Fruit fly (Drosophila melanogaster): ENCODE data around the gene gammaSnap2.

gammaSnap2 gene

dm6 chr3R:10093252-10094030 is 27.8 kb downstream of the gammaSnap2 start:
- TF ChIP-seq Myc (optimal IDR thresholded peaks at IDR 0.05): no peak
- TF ChIP-seq h (optimal IDR thresholded peaks at IDR 0.05): no peak
- no peak for TF ChIP-seq insv (optimal IDR thresholded peaks at IDR 0.05)
- no peak for TF ChIP-seq Sin3A (optimal IDR thresholded peaks at IDR 0.05)
- no peak for TF ChIP-seq ttk (optimal IDR thresholded peaks at IDR 0.05)
- TF ChIP-seq psq (optimal IDR thresholded peaks at IDR 0.05): no peak

- TF ChIP-seq Myc (optimal IDR thresholded peaks at IDR 0.05): no peak
- TF ChIP-seq ttk (optimal IDR thresholded peaks at IDR 0.05): no peak
- TF ChIP-seq psq (optimal IDR thresholded peaks at IDR 0.05): no peak
- no peak for TF ChIP-seq h (optimal IDR thresholded peaks at IDR 0.05)
- TF ChIP-seq insv (optimal IDR thresholded peaks at IDR 0.05): no peak
- TF ChIP-seq Sin3A (optimal IDR thresholded peaks at IDR 0.05): no peak
Measured at dm6 chr3R:10091513-10091912, 29.7 kb downstream of the gammaSnap2 start.

DNA sequence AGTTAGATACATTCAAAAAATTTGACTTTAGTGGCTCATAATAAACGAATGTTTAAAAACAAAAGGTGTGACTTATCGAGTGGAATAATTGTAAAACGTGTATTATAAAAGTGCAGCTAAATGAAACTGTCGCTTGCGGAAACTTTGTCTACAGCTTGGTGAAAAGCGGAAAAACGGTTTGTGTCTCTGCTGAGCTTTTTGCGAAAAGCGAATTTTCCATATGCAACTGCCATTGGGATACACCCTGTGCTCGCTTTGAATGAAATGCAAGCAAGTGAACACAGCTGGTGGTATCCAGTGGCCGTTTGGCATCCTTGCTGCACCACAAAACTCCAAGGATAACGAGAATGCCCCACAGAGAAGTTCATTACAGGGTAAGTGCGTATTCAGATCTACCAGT is 30.3 kb downstream of the gammaSnap2 start:
- TF ChIP-seq h (optimal IDR thresholded peaks at IDR 0.05) (no peak), ttk (optimal IDR thresholded peaks at IDR 0.05) (no peak), Sin3A (optimal IDR thresholded peaks at IDR 0.05) (no peak), insv (optimal IDR thresholded peaks at IDR 0.05) (no peak), Myc (optimal IDR thresholded peaks at IDR 0.05) (no peak), psq (optimal IDR thresholded peaks at IDR 0.05) (no peak)

DNA sequence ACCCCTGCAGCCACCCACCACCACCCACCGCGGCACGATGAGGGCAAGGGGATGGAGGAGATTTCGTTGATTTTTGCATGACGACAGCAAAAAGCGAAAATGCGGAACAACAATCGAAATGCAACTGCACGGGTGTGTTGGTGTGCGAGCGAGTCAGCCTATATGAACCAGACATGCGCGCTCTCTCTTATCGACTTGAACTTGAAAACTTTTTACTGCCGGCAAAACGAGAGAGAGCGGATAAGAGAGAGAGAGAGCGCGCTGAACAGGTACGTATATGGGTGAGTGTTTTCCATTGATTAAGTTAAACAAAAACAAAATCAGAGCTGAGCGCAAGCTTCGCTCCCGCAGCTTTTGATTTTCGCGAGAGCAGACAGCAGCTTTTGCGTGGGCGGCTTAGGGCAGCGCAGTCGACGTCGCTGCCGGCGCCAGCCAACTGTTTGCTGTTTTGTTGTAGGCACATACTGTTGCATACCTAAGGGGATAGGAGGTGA is 32.0 kb downstream of the gammaSnap2 start:
- TF ChIP-seq psq (optimal IDR thresholded peaks at IDR 0.05) (no peak), Sin3A (optimal IDR thresholded peaks at IDR 0.05) (no peak), h (optimal IDR thresholded peaks at IDR 0.05) (no peak), Myc (optimal IDR thresholded peaks at IDR 0.05) (no peak), ttk (optimal IDR thresholded peaks at IDR 0.05) (no peak), insv (optimal IDR thresholded peaks at IDR 0.05) (no peak)

dm6 chr3R:10087206-10087927 is 33.8 kb downstream of the gammaSnap2 start:
- TF ChIP-seq Sin3A (optimal IDR thresholded peaks at IDR 0.05) (no peak), insv (optimal IDR thresholded peaks at IDR 0.05) (no peak), ttk (optimal IDR thresholded peaks at IDR 0.05) (no peak), h (optimal IDR thresholded peaks at IDR 0.05) (no peak), psq (optimal IDR thresholded peaks at IDR 0.05) (no peak), Myc (optimal IDR thresholded peaks at IDR 0.05) (no peak)

DNA sequence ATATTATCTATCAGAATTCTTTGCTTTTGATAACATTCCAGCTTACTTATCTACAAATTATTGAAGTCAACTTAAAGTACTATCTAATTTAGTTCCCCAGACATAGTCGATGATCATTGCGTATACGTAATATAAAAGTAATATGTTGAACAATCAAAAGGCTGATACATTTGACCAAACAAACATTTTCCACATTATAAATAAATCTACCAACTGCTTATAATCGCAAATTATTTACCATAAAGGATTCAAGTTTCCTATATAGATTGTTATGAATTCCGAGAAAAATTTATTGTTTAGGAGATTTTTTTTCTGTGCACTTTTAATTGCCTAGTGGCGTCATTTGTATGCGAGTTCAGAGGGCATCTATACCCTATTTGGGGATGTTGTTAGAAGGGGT is 34.5 kb downstream of the gammaSnap2 start:
- TF ChIP-seq Sin3A (optimal IDR thresholded peaks at IDR 0.05) (no peak), h (optimal IDR thresholded peaks at IDR 0.05) (no peak), insv (optimal IDR thresholded peaks at IDR 0.05) (no peak)

dm6 chr3R:10086222-10086621 is 35.0 kb downstream of the gammaSnap2 start:
- TF ChIP-seq Sin3A (optimal IDR thresholded peaks at IDR 0.05) (no peak), insv (optimal IDR thresholded peaks at IDR 0.05) (no peak), Myc (optimal IDR thresholded peaks at IDR 0.05) (no peak), h (optimal IDR thresholded peaks at IDR 0.05) (no peak), ttk (optimal IDR thresholded peaks at IDR 0.05) (no peak), psq (optimal IDR thresholded peaks at IDR 0.05) (no peak)

- no peak for TF ChIP-seq ttk (optimal IDR thresholded peaks at IDR 0.05)
- TF ChIP-seq Myc (optimal IDR thresholded peaks at IDR 0.05): no peak
- no peak for TF ChIP-seq psq (optimal IDR thresholded peaks at IDR 0.05)
- TF ChIP-seq insv (optimal IDR thresholded peaks at IDR 0.05): no peak
- no peak for TF ChIP-seq h (optimal IDR thresholded peaks at IDR 0.05)
- no peak for TF ChIP-seq Sin3A (optimal IDR thresholded peaks at IDR 0.05)
Measured at dm6 chr3R:10084914-10085313, 36.3 kb downstream of the gammaSnap2 start.

dm6 chr3R:10084179-10084647 is 37.0 kb downstream of the gammaSnap2 start:
- TF ChIP-seq insv (optimal IDR thresholded peaks at IDR 0.05) (no peak), ttk (optimal IDR thresholded peaks at IDR 0.05) (no peak), Myc (optimal IDR thresholded peaks at IDR 0.05) (no peak), psq (optimal IDR thresholded peaks at IDR 0.05) (no peak)

- TF ChIP-seq insv (optimal IDR thresholded peaks at IDR 0.05): no peak
- no peak for TF ChIP-seq psq (optimal IDR thresholded peaks at IDR 0.05)
- TF ChIP-seq Sin3A (optimal IDR thresholded peaks at IDR 0.05): no peak
- TF ChIP-seq h (optimal IDR thresholded peaks at IDR 0.05): no peak
- TF ChIP-seq Myc (optimal IDR thresholded peaks at IDR 0.05): no peak
- TF ChIP-seq ttk (optimal IDR thresholded peaks at IDR 0.05): no peak
Measured at dm6 chr3R:10083077-10083476, 38.1 kb downstream of the gammaSnap2 start.

- TF ChIP-seq Myc (optimal IDR thresholded peaks at IDR 0.05): no peak
- TF ChIP-seq insv (optimal IDR thresholded peaks at IDR 0.05): no peak
- TF ChIP-seq h (optimal IDR thresholded peaks at IDR 0.05): no peak
- no peak for TF ChIP-seq ttk (optimal IDR thresholded peaks at IDR 0.05)
- no peak for TF ChIP-seq Sin3A (optimal IDR thresholded peaks at IDR 0.05)
- TF ChIP-seq psq (optimal IDR thresholded peaks at IDR 0.05): no peak
Measured at dm6 chr3R:10082549-10083075, 38.6 kb downstream of the gammaSnap2 start.

- no peak for TF ChIP-seq h (optimal IDR thresholded peaks at IDR 0.05)
- no peak for TF ChIP-seq insv (optimal IDR thresholded peaks at IDR 0.05)
- TF ChIP-seq ttk (optimal IDR thresholded peaks at IDR 0.05): no peak
- TF ChIP-seq Sin3A (optimal IDR thresholded peaks at IDR 0.05): no peak
- TF ChIP-seq Myc (optimal IDR thresholded peaks at IDR 0.05): no peak
- TF ChIP-seq psq (optimal IDR thresholded peaks at IDR 0.05): no peak
Measured at dm6 chr3R:10081469-10082111, 39.6 kb downstream of the gammaSnap2 start.

Measured in Kc167 (cell line).